Fruit fly (Drosophila melanogaster) whole organism, embryonic: ENCODE results near the gene RpS7.

Experiments
- C15 ChIP-seq: fragments of 200-800 bp; sonication (Bioruptor generic); IDR thresholded peaks from 3 replicates; pipeline ENCODE4 v1.3.6; 2022; ENCODE audit warnings: missing biosample characterization, missing genetic modification characterization
- CG10147 ChIP-seq: fragments of 200-800 bp; sonication (Bioruptor generic); optimal IDR thresholded peaks from 2 replicates; lab custom pipeline; 2019; ENCODE audit warnings: missing biosample characterization, mild to moderate bottlenecking, missing genetic modification characterization, moderate library complexity
- CG10654 ChIP-seq: fragments of 200-800 bp; sonication (Bioruptor generic); optimal IDR thresholded peaks from 2 replicates; lab custom pipeline; 2016; ENCODE audit warnings: missing biosample characterization, missing genetic modification characterization
- CG13624 ChIP-seq: fragments of 200-800 bp; sonication (Bioruptor generic); optimal IDR thresholded peaks from 2 replicates; lab custom pipeline; 2016; ENCODE audit warnings: missing biosample characterization, missing genetic modification characterization
- CG15269 ChIP-seq: fragments of 200-800 bp; sonication (Bioruptor generic); optimal IDR thresholded peaks from 2 replicates; lab custom pipeline; 2018; ENCODE audit warnings: missing biosample characterization, mild to moderate bottlenecking, missing genetic modification characterization, moderate library complexity
- CG15514 ChIP-seq: fragments of 200-800 bp; sonication (Bioruptor generic); optimal IDR thresholded peaks from 3 replicates; lab custom pipeline; 2017; ENCODE audit warnings: missing biosample characterization, missing genetic modification characterization, mild to moderate bottlenecking, moderate library complexity, missing genetic modification reagents
- CG18764 ChIP-seq: fragments of 200-800 bp; sonication (Bioruptor generic); optimal IDR thresholded peaks from 3 replicates; lab custom pipeline; 2016; ENCODE audit warnings: missing biosample characterization, missing genetic modification characterization
- CG2120 ChIP-seq: fragments of 200-800 bp; sonication (Bioruptor generic); optimal IDR thresholded peaks from 3 replicates; lab custom pipeline; 2016; ENCODE audit warnings: missing biosample characterization, missing genetic modification characterization
- CG2678 ChIP-seq: fragments of 200-800 bp; sonication (Bioruptor generic); optimal IDR thresholded peaks from 3 replicates; lab custom pipeline; 2019; ENCODE audit warnings: missing biosample characterization, mild to moderate bottlenecking, missing genetic modification characterization, moderate library complexity
- CG2875 ChIP-seq: fragments of 200-800 bp; sonication (Bioruptor generic); optimal IDR thresholded peaks from 2 replicates; lab custom pipeline; 2017; ENCODE audit warnings: missing biosample characterization, mild to moderate bottlenecking, missing genetic modification characterization, missing genetic modification reagents
- CG34224 ChIP-seq: fragments of 200-800 bp; sonication (Bioruptor generic); IDR thresholded peaks from 3 replicates; pipeline ENCODE4 v1.3.6; 2022; ENCODE audit warnings: missing biosample characterization, missing genetic modification characterization; ENCODE audit not compliant: partially characterized antibody
- CG6683 ChIP-seq: fragments of 200-800 bp; sonication (Bioruptor generic); optimal IDR thresholded peaks from 2 replicates; lab custom pipeline; 2017; ENCODE audit warnings: missing biosample characterization, mild to moderate bottlenecking, missing genetic modification characterization, missing genetic modification reagents
- CG6765 ChIP-seq: fragments of 200-800 bp; sonication (Bioruptor generic); optimal IDR thresholded peaks from 3 replicates; lab custom pipeline; 2017; ENCODE audit warnings: missing biosample characterization, mild to moderate bottlenecking, missing genetic modification characterization
- CG7271 ChIP-seq: fragments of 200-800 bp; sonication (Bioruptor generic); optimal IDR thresholded peaks from 2 replicates; lab custom pipeline; 2018; ENCODE audit warnings: missing biosample characterization, mild to moderate bottlenecking, missing genetic modification characterization, moderate library complexity
- CG7372 ChIP-seq: fragments of 200-800 bp; sonication (Bioruptor generic); IDR thresholded peaks from 2 replicates; pipeline ENCODE4 v1.3.6; 2022; ENCODE audit warnings: missing biosample characterization, missing genetic modification characterization
- CG8924 ChIP-seq: fragments of 200-800 bp; optimal IDR thresholded peaks from 3 replicates; lab custom pipeline; 2019; ENCODE audit warnings: missing biosample characterization, mild to moderate bottlenecking, missing genetic modification characterization, moderate library complexity
- CG9215 ChIP-seq: fragments of 200-800 bp; sonication (Bioruptor generic); IDR thresholded peaks from 2 replicates; pipeline ENCODE4 v1.3.6; 2022; ENCODE audit warnings: missing biosample characterization, missing genetic modification characterization
- Dref ChIP-seq: fragments of 200-800 bp; sonication (Bioruptor generic); IDR thresholded peaks from 2 replicates; pipeline ENCODE4 v1.3.6; 2022; ENCODE audit warnings: missing biosample characterization, missing genetic modification characterization
- GATAe ChIP-seq: fragments of 200-800 bp; sonication (Bioruptor generic); conservative IDR thresholded peaks from 2 replicates; pipeline ENCODE4 v1.3.6; 2022; ENCODE audit warnings: missing biosample characterization, missing genetic modification characterization
- Gsc ChIP-seq: fragments of 200-800 bp; sonication (Bioruptor generic); IDR thresholded peaks from 2 replicates; pipeline ENCODE4 v1.3.6; 2022; ENCODE audit warnings: missing biosample characterization, missing genetic modification characterization
- HmgD ChIP-seq: fragments of 200-800 bp; sonication (Bioruptor generic); optimal IDR thresholded peaks from 3 replicates; lab custom pipeline; 2016; ENCODE audit warnings: missing biosample characterization, missing genetic modification characterization
- NC2α ChIP-seq: fragments of 200-800 bp; sonication (Bioruptor generic); optimal IDR thresholded peaks from 2 replicates; lab custom pipeline; 2016; ENCODE audit warnings: missing biosample characterization, missing genetic modification characterization
- Oli ChIP-seq: fragments of 200-800 bp; sonication (Bioruptor generic); optimal IDR thresholded peaks from 2 replicates; lab custom pipeline; 2018; ENCODE audit warnings: missing biosample characterization, mild to moderate bottlenecking, missing genetic modification characterization, moderate library complexity
- Ravus ChIP-seq: fragments of 200-800 bp; sonication (Bioruptor generic); IDR thresholded peaks from 2 replicates; pipeline ENCODE4 v1.3.6; 2022; ENCODE audit warnings: missing biosample characterization, missing genetic modification characterization
- Six4 ChIP-seq: fragments of 200-800 bp; sonication (Bioruptor generic); optimal IDR thresholded peaks from 2 replicates; lab custom pipeline; 2016; ENCODE audit warnings: missing biosample characterization, missing genetic modification characterization
- Sry-β ChIP-seq: fragments of 200-800 bp; sonication (Bioruptor generic); optimal IDR thresholded peaks from 2 replicates; lab custom pipeline; 2018; ENCODE audit warnings: missing biosample characterization, mild to moderate bottlenecking, missing genetic modification characterization, moderate library complexity
- TFAM ChIP-seq: fragments of 200-800 bp; sonication (Bioruptor generic); optimal IDR thresholded peaks from 2 replicates; lab custom pipeline; 2017; ENCODE audit warnings: missing biosample characterization, missing genetic modification characterization, inconsistent platforms
- Usf ChIP-seq: fragments of 200-800 bp; sonication (Bioruptor generic); optimal IDR thresholded peaks from 2 replicates; lab custom pipeline; 2017; ENCODE audit warnings: missing genotype, missing biosample characterization, missing genetic modification characterization
- ara ChIP-seq: fragments of 200-800 bp; sonication (Bioruptor generic); IDR thresholded peaks from 2 replicates; pipeline ENCODE4 v1.3.6; 2022; ENCODE audit warnings: missing biosample characterization, missing genetic modification characterization
- bcd ChIP-seq: fragments of 200-800 bp; sonication (Bioruptor generic); optimal IDR thresholded peaks from 2 replicates; lab custom pipeline; 2017; ENCODE audit warnings: missing biosample characterization, mild to moderate bottlenecking, missing genetic modification characterization
- chn ChIP-seq: fragments of 200-800 bp; sonication (Bioruptor generic); optimal IDR thresholded peaks from 2 replicates; lab custom pipeline; 2016; ENCODE audit warnings: missing biosample characterization, missing genetic modification characterization
- ci ChIP-seq: fragments of 200-800 bp; sonication (Bioruptor generic); IDR thresholded peaks from 3 replicates; pipeline ENCODE4 v1.3.6; 2022; ENCODE audit warnings: missing biosample characterization, missing genetic modification characterization
- croc ChIP-seq: fragments of 200-800 bp; sonication (Bioruptor generic); conservative IDR thresholded peaks from 3 replicates; pipeline ENCODE4 v1.3.6; 2022; ENCODE audit warnings: missing biosample characterization, missing genetic modification characterization
- dmrt99B ChIP-seq: fragments of 200-800 bp; sonication (Bioruptor generic); optimal IDR thresholded peaks from 2 replicates; lab custom pipeline; 2018; ENCODE audit warnings: missing biosample characterization, mild to moderate bottlenecking, missing genetic modification characterization, moderate library complexity
- dpn ChIP-seq, 2 experiments: fragments of 200-800 bp; sonication (Bioruptor generic); optimal IDR thresholded peaks; 3 replicates each; lab custom pipeline; 2016; ENCODE audit warnings: missing biosample characterization in 2 of 2, missing genetic modification characterization in 2 of 2
- esg ChIP-seq: fragments of 200-800 bp; sonication (Bioruptor generic); conservative IDR thresholded peaks from 2 replicates; pipeline ENCODE4 v1.3.6; 2022; ENCODE audit warnings: missing biosample characterization, missing genetic modification characterization
- eve ChIP-seq, 2 experiments: fragments of >200 bp; optimal IDR thresholded peaks; 2 replicates each; lab custom pipeline; 2017; ENCODE audit warnings: missing biosample characterization in 2 of 2, missing genetic modification characterization in 2 of 2
- ftz-f1 ChIP-seq: fragments of 200-800 bp; sonication (Bioruptor generic); optimal IDR thresholded peaks from 2 replicates; lab custom pipeline; 2016; ENCODE audit warnings: missing biosample characterization, missing genetic modification characterization
- grau ChIP-seq: fragments of 200-800 bp; optimal IDR thresholded peaks from 3 replicates; lab custom pipeline; 2019; ENCODE audit warnings: missing biosample characterization, mild to moderate bottlenecking, missing genetic modification characterization, moderate library complexity
- grn ChIP-seq: fragments of 200-800 bp; sonication (Bioruptor generic); optimal IDR thresholded peaks from 3 replicates; lab custom pipeline; 2017; ENCODE audit warnings: missing biosample characterization, missing genetic modification characterization
- hth ChIP-seq: fragments of >200 bp; optimal IDR thresholded peaks from 2 replicates; lab custom pipeline; 2017; ENCODE audit warnings: inconsistent platforms
- lola ChIP-seq, 3 experiments: fragments of >200 bp in 2 of 3; fragments of 200-800 bp in 1 of 3; sonication (Bioruptor generic) in 1 of 3; optimal IDR thresholded peaks; 2 replicates each; lab custom pipeline; 2017 to 2019; ENCODE audit warnings: missing biosample characterization in 3 of 3, missing genetic modification characterization in 3 of 3, mild to moderate bottlenecking in 1 of 3, moderate library complexity in 1 of 3
- oc ChIP-seq: fragments of 200-800 bp; sonication (Bioruptor generic); optimal IDR thresholded peaks from 2 replicates; lab custom pipeline; 2018; ENCODE audit warnings: missing biosample characterization, mild to moderate bottlenecking, missing genetic modification characterization, moderate library complexity
- p53 ChIP-seq: fragments of 200-800 bp; sonication (Bioruptor generic); optimal IDR thresholded peaks from 2 replicates; lab custom pipeline; 2016; ENCODE audit warnings: missing biosample characterization, missing genetic modification characterization
- pros ChIP-seq: fragments of 200-800 bp; sonication (Bioruptor generic); optimal IDR thresholded peaks from 3 replicates; lab custom pipeline; 2019; ENCODE audit warnings: missing biosample characterization, mild to moderate bottlenecking, missing genetic modification characterization, moderate library complexity
- sens-2 ChIP-seq: fragments of 200-800 bp; sonication (Bioruptor generic); IDR thresholded peaks from 2 replicates; pipeline ENCODE4 v1.3.6; 2022; ENCODE audit warnings: missing biosample characterization, missing genetic modification characterization
- stwl ChIP-seq: fragments of 200-800 bp; sonication (Bioruptor generic); optimal IDR thresholded peaks from 3 replicates; lab custom pipeline; 2018; ENCODE audit warnings: missing biosample characterization, mild to moderate bottlenecking, missing genetic modification characterization, moderate library complexity
- zf30C ChIP-seq: fragments of 200-800 bp; sonication (Bioruptor generic); optimal IDR thresholded peaks from 3 replicates; lab custom pipeline; 2018; ENCODE audit warnings: missing biosample characterization, mild to moderate bottlenecking, missing genetic modification characterization

The RpS7 gene

dm6 chr3R:30203104-30203986 is 5.5 kb downstream of the RpS7 start (continued):
- peak; percentile 93 for TF ChIP-seq chn (GFP tag; lab: Kevin White, UChicago)
- TF ChIP-seq zf30C (GFP tag; lab: Kevin White, UChicago): no peak
- peak; percentile 97 for TF ChIP-seq esg (GFP tag; lab: Robert Waterston, UW)
- peak; percentile 8 for TF ChIP-seq stwl (tag; lab: Kevin White, UChicago)
- TF ChIP-seq Usf (GFP tag; lab: Kevin White, UChicago): peak; percentile 83
- TF ChIP-seq CG7271 (tag; lab: Kevin White, UChicago): peak; percentile 56
- peak; percentile 94 for TF ChIP-seq sens-2
- peak; percentile 90 for TF ChIP-seq CG9215 (GFP tag; lab: Robert Waterston, UW)
- TF ChIP-seq ftz-f1 (GFP tag; lab: Kevin White, UChicago): peak; percentile 92
- peak; percentile 90 for TF ChIP-seq NC2α
- TF ChIP-seq Oli (tag; lab: Kevin White, UChicago): peak; percentile 94
- TF ChIP-seq Sry-β (GFP tag; lab: Kevin White, UChicago): peak; percentile 64
- TF ChIP-seq CG7372 (GFP tag; lab: Robert Waterston, UW): peak; percentile 92
- peak; percentile 95 for TF ChIP-seq p53
- TF ChIP-seq CG2875 (GFP tag; lab: Kevin White, UChicago): peak; percentile 86
- TF ChIP-seq Ravus (GFP tag; lab: Robert Waterston, UW): peak; percentile 92
- no peak for TF ChIP-seq Dref
- peak; percentile 97 for TF ChIP-seq CG10147 (GFP tag; lab: Kevin White, UChicago)
- TF ChIP-seq CG6765: peak; percentile 90
- TF ChIP-seq Gsc (GFP tag; lab: Robert Waterston, UW): peak; percentile 82; the same call in 1 of the 2 replicates
- peak; percentile 94 for TF ChIP-seq HmgD
- TF ChIP-seq TFAM (GFP tag; lab: Kevin White, UChicago): peak; percentile 87
- TF ChIP-seq CG18764 (GFP tag; lab: Kevin White, UChicago): peak; percentile 96
- no peak for TF ChIP-seq hth (lab: Kevin White, UChicago)
- TF ChIP-seq CG6683: peak; percentile 93
- peak; percentile 89 for TF ChIP-seq ara (GFP tag; lab: Robert Waterston, UW)
- TF ChIP-seq grau: peak; percentile 92
- no peak for TF ChIP-seq eve (GFP tag; optimal IDR thresholded peaks at IDR 0.05; lab: Kevin White, UChicago)
- TF ChIP-seq GATAe (GFP tag; lab: Robert Waterston, UW): peak; percentile 77
- TF ChIP-seq CG2120: peak; percentile 97
- peak; percentile 80 for TF ChIP-seq ci (GFP tag; lab: Robert Waterston, UW)
- peak; percentile 98 for TF ChIP-seq CG10654
- peak; percentile 83 for TF ChIP-seq oc
- TF ChIP-seq croc: peak; percentile 91
- TF ChIP-seq CG8924: peak; percentile 97
- TF ChIP-seq CG34224: peak; percentile 32; the same call in 1 of the 3 replicates
- TF ChIP-seq CG15514 (GFP tag; lab: Kevin White, UChicago): peak; percentile 93
- TF ChIP-seq Six4 (GFP tag; lab: Kevin White, UChicago): peak; percentile 97
- TF ChIP-seq grn (GFP tag; lab: Kevin White, UChicago): peak; percentile 78
- TF ChIP-seq pros (GFP tag; lab: Kevin White, UChicago): peak; percentile 7
- TF ChIP-seq C15 (GFP tag; lab: Robert Waterston, UW): peak; percentile 90; the same call in 2 of the 3 replicates
- TF ChIP-seq bcd (GFP tag; lab: Kevin White, UChicago): peak; percentile 98
- peak in 1 of 3 experiments; percentile 81 for TF ChIP-seq lola (GFP tag; optimal IDR thresholded peaks at IDR 0.05; lab: Kevin White, UChicago)
- peak; percentile 91 for TF ChIP-seq CG15269 (tag; lab: Kevin White, UChicago)
- peak; percentile 98 for TF ChIP-seq CG2678 (tag; lab: Kevin White, UChicago)
- peak; percentile 96 to 99 for TF ChIP-seq dpn (GFP tag; optimal IDR thresholded peaks at IDR 0.05; lab: Kevin White, UChicago)
- peak; percentile 97 for TF ChIP-seq dmrt99B (tag; lab: Kevin White, UChicago)
- peak; percentile 99 for TF ChIP-seq CG13624
